Fruit fly (Drosophila melanogaster): ENCODE measurements around the gene CG15543.

DNA sequence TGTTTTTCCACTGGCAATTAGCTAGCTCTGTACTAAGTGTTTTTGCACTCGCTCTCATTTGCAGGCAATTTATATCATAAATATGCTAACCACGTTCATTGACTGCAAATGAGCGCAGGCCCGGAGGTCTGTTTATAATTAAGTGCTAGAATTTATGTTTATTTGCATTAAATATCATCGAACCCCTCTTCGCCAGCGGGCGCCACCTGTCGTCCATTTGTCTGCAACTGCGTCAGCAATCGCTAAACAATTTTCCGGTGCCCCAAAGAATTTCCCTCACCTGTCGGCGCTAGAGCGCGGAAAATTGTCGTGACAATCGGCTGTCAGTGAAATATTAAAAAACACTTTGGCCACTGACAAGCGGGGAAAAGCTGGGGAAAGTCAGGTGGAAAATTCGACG, 28.0 kb downstream of the CG15543 start:
- TF ChIP-seq CG8478 (optimal IDR thresholded peaks at IDR 0.05) (no peak), usp (GFP tag; optimal IDR thresholded peaks at IDR 0.05) (no peak)
